Worm (Caenorhabditis elegans): ENCODE measurements around the gene ets-5.

Gene ets-5

DNA sequence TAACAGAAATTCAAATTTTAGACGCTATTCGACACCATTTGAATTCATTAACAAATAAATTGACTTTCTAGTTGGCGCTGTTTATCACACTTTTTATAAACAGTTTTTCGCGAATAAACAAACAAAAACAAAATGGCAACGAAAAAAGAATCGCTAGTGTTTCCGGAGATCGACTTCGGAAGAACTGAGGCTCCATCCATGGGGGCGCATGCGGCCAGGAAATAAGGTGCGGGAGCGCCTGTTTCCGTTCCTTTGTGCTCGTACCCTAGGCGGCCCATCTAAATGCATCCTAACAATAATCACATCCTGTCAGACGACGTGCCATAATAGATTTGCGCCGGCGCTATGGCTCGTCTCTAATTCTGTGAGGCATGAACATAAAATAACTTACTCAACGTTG is 246 bp downstream of the ets-5 start:
- no peak for TF ChIP-seq ztf-29 (GFP tag; IDR thresholded peaks at IDR 0.05)
- no peak for TF ChIP-seq med-1 (GFP tag; optimal IDR thresholded peaks at IDR 0.05; ENCODE audit: insufficient read depth)
- TF ChIP-seq ztf-23 (GFP tag; IDR thresholded peaks at IDR 0.05) = no peak
- no peak for TF ChIP-seq klf-2 (GFP tag; conservative IDR thresholded peaks at IDR 0.05)
- TF ChIP-seq ref-1 (GFP tag; conservative IDR thresholded peaks at IDR 0.05) = no peak
- TF ChIP-seq flt-1 (GFP tag; IDR thresholded peaks at IDR 0.05) = no peak
- no peak for TF ChIP-seq tab-1 (GFP tag; IDR thresholded peaks at IDR 0.05)

ce11 chrX:5079297-5079696 is 5.0 kb downstream of the ets-5 start:
- TF ChIP-seq flt-1 (GFP tag; IDR thresholded peaks at IDR 0.05) (no peak), cog-1 (tag; optimal IDR thresholded peaks at IDR 0.05) (no peak), ztf-29 (GFP tag; IDR thresholded peaks at IDR 0.05) (no peak), ref-1 (GFP tag; conservative IDR thresholded peaks at IDR 0.05) (no peak), ztf-23 (GFP tag; IDR thresholded peaks at IDR 0.05) (no peak), med-1 (GFP tag; optimal IDR thresholded peaks at IDR 0.05; ENCODE audit: insufficient read depth) (no peak), tab-1 (GFP tag; IDR thresholded peaks at IDR 0.05) (no peak), klf-2 (GFP tag; conservative IDR thresholded peaks at IDR 0.05) (no peak), T22C8.4 (GFP tag; IDR thresholded peaks at IDR 0.05) (no peak)

- TF ChIP-seq ref-1 (GFP tag; conservative IDR thresholded peaks at IDR 0.05) (0 out of 2 replicates have a peak, but pooled peaks have one; percentile 17), tab-1 (GFP tag; IDR thresholded peaks at IDR 0.05) (0 out of 2 replicates have a peak, but pooled peaks have one; percentile 30), T22C8.4 (GFP tag; IDR thresholded peaks at IDR 0.05) (no peak), ztf-23 (GFP tag; IDR thresholded peaks at IDR 0.05) (no peak), klf-2 (GFP tag; conservative IDR thresholded peaks at IDR 0.05) (no peak)
Measured at ce11 chrX:5077696-5078343, 6.5 kb downstream of the ets-5 start, which contains the start of gene cal-5. Gene cal-5 (minus strand): TSS chrX:5077961.

- no peak for TF ChIP-seq tab-1 (GFP tag; IDR thresholded peaks at IDR 0.05)
- no peak for TF ChIP-seq flt-1 (GFP tag; IDR thresholded peaks at IDR 0.05)
- TF ChIP-seq ref-1 (GFP tag; conservative IDR thresholded peaks at IDR 0.05) = no peak
- no peak for TF ChIP-seq ztf-23 (GFP tag; IDR thresholded peaks at IDR 0.05)
- TF ChIP-seq T22C8.4 (GFP tag; IDR thresholded peaks at IDR 0.05) = no peak
- no peak for TF ChIP-seq ztf-29 (GFP tag; IDR thresholded peaks at IDR 0.05)
- TF ChIP-seq klf-2 (GFP tag; conservative IDR thresholded peaks at IDR 0.05) = no peak
- no peak for TF ChIP-seq med-1 (GFP tag; optimal IDR thresholded peaks at IDR 0.05; ENCODE audit: insufficient read depth)
Measured at ce11 chrX:5075538-5075937, 8.8 kb downstream of the ets-5 start.

- TF ChIP-seq ref-1 (GFP tag; conservative IDR thresholded peaks at IDR 0.05) (no peak), T22C8.4 (GFP tag; IDR thresholded peaks at IDR 0.05) (no peak), cog-1 (tag; optimal IDR thresholded peaks at IDR 0.05) (no peak), klf-2 (GFP tag; conservative IDR thresholded peaks at IDR 0.05) (no peak), ztf-23 (GFP tag; IDR thresholded peaks at IDR 0.05) (no peak), flt-1 (GFP tag; IDR thresholded peaks at IDR 0.05) (no peak), med-1 (GFP tag; optimal IDR thresholded peaks at IDR 0.05; ENCODE audit: insufficient read depth) (no peak), ztf-29 (GFP tag; IDR thresholded peaks at IDR 0.05) (no peak), tab-1 (GFP tag; IDR thresholded peaks at IDR 0.05) (no peak)
Measured at ce11 chrX:5073895-5074294, 10.4 kb downstream of the ets-5 start.

DNA sequence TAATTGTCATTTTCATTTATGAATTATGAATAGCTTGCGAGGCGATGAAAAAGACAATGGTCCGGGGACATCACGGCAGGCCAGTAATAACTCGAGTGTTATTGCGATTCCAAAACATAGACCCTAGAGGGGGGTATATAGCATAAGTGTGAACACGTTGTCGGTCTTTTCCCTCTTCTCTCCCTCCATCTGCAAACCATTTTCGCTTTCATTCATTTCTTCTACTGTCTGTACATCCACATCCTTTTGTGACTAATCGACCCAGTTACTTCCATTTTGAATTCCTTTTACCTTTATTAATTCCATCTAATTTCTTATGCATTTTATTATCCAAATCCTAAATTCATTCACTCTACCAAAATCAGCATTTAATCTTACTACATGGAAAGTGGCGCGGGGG is 13.3 kb downstream of the ets-5 start:
- no peak for TF ChIP-seq T22C8.4 (GFP tag; IDR thresholded peaks at IDR 0.05)
- TF ChIP-seq cog-1 (tag; optimal IDR thresholded peaks at IDR 0.05) = peak; percentile 14
- TF ChIP-seq ref-1 (GFP tag; conservative IDR thresholded peaks at IDR 0.05) = no peak

DNA sequence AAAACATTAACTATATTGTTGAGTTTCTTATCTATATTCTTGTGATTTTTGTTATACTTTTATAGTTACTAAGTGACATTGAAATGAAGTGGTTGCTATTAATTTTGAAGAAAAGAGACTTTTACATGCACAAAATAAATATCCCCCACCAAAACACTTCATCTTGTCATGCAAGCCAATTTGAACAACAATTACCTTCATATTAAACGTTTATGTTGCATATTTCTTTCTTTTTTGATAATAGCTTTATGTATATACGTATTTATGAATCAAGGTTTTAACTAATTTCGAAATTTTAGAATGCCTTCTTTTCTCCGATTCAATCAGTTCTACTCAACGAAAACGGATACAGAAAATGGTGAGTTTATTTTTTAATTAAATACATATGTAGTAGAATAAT is 16.5 kb downstream of the ets-5 start, which contains the start of gene clc-7:
TSS of gene clc-7 (plus strand) at position 301 of the 400 bp plus-strand sequence.
- TF ChIP-seq ref-1 (GFP tag; conservative IDR thresholded peaks at IDR 0.05) = no peak
- TF ChIP-seq tab-1 (GFP tag; IDR thresholded peaks at IDR 0.05) = no peak
- TF ChIP-seq ztf-23 (GFP tag; IDR thresholded peaks at IDR 0.05) = no peak
- TF ChIP-seq cog-1 (tag; optimal IDR thresholded peaks at IDR 0.05) = no peak
- no peak for TF ChIP-seq flt-1 (GFP tag; IDR thresholded peaks at IDR 0.05)
- TF ChIP-seq klf-2 (GFP tag; conservative IDR thresholded peaks at IDR 0.05) = no peak
- no peak for TF ChIP-seq ztf-29 (GFP tag; IDR thresholded peaks at IDR 0.05)
- no peak for TF ChIP-seq med-1 (GFP tag; optimal IDR thresholded peaks at IDR 0.05; ENCODE audit: insufficient read depth)
- TF ChIP-seq T22C8.4 (GFP tag; IDR thresholded peaks at IDR 0.05) = no peak

ce11 chrX:5066570-5066969 is 17.8 kb downstream of the ets-5 start:
- TF ChIP-seq T22C8.4 (GFP tag; IDR thresholded peaks at IDR 0.05) = no peak
- no peak for TF ChIP-seq med-1 (GFP tag; optimal IDR thresholded peaks at IDR 0.05; ENCODE audit: insufficient read depth)
- no peak for TF ChIP-seq tab-1 (GFP tag; IDR thresholded peaks at IDR 0.05)
- no peak for TF ChIP-seq klf-2 (GFP tag; conservative IDR thresholded peaks at IDR 0.05)
- no peak for TF ChIP-seq flt-1 (GFP tag; IDR thresholded peaks at IDR 0.05)
- TF ChIP-seq ref-1 (GFP tag; conservative IDR thresholded peaks at IDR 0.05) = no peak
- no peak for TF ChIP-seq ztf-23 (GFP tag; IDR thresholded peaks at IDR 0.05)
- TF ChIP-seq cog-1 (tag; optimal IDR thresholded peaks at IDR 0.05) = no peak
- TF ChIP-seq ztf-29 (GFP tag; IDR thresholded peaks at IDR 0.05) = no peak

ce11 chrX:5063750-5064652 is 20.3 kb downstream of the ets-5 start, which contains the start of gene C24H10.2:
Gene C24H10.2 (plus strand): TSS chrX:5064602.
- no peak for TF ChIP-seq ref-1 (GFP tag; conservative IDR thresholded peaks at IDR 0.05)
- no peak for TF ChIP-seq ztf-29 (GFP tag; IDR thresholded peaks at IDR 0.05)
- peak; percentile 58; the same call in 1 of the 2 replicates for TF ChIP-seq flt-1 (GFP tag; IDR thresholded peaks at IDR 0.05)
- no peak for TF ChIP-seq T22C8.4 (GFP tag; IDR thresholded peaks at IDR 0.05)
- 0 out of 2 replicates have a peak, but pooled peaks have one; percentile 9 for TF ChIP-seq ztf-23 (GFP tag; IDR thresholded peaks at IDR 0.05)
- no peak for TF ChIP-seq klf-2 (GFP tag; conservative IDR thresholded peaks at IDR 0.05)
- TF ChIP-seq cog-1 (tag; optimal IDR thresholded peaks at IDR 0.05) = peak; percentile 7
- TF ChIP-seq tab-1 (GFP tag; IDR thresholded peaks at IDR 0.05) = 0 out of 2 replicates have a peak, but pooled peaks have one; percentile 56
- TF ChIP-seq med-1 (GFP tag; optimal IDR thresholded peaks at IDR 0.05; ENCODE audit: insufficient read depth) = no peak

All from whole organism, midembryonic.